Fruit fly (Drosophila melanogaster): ENCODE data around the gene CG7201.

CG7201 gene

DNA sequence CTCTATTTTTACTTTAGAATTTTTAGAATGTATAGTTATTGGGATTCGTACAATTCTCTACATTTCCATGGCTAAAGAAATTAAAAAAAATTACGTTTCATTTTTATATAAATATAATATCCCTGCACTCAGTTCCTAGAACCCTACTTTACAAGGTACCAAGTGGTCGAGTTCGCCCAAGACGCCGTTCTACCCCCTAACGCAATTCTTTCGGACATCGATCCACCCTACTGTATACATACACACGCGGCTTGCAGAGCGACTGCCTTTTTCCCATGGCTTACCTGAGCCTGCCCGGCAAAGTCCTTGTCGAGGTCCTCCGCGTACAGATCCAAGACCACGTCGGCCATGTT lies 19.6 kb upstream of the CG7201 start (continued):
- TF ChIP-seq CG17328 (GFP tag; IDR thresholded peaks at IDR 0.05) (no peak), dmrt11E (tag; optimal IDR thresholded peaks at IDR 0.05) (no peak), HLH54F (GFP tag; optimal IDR thresholded peaks at IDR 0.05) (no peak), danr (GFP tag; IDR thresholded peaks at IDR 0.05) (no peak), CG11723 (GFP tag; optimal IDR thresholded peaks at IDR 0.05) (no peak), slp2 (GFP tag; optimal IDR thresholded peaks at IDR 0.05) (no peak), crol (GFP tag; IDR thresholded peaks at IDR 0.05) (no peak), Oaz (GFP tag; IDR thresholded peaks at IDR 0.05) (no peak), ci (GFP tag; IDR thresholded peaks at IDR 0.05) (peak; percentile 34; the same call in 2 of the 3 replicates), CG15479 (GFP tag; optimal IDR thresholded peaks at IDR 0.05) (no peak), CG3847 (GFP tag; IDR thresholded peaks at IDR 0.05) (no peak), Kr (GFP tag; optimal IDR thresholded peaks at IDR 0.05) (no peak), CG10147 (GFP tag; optimal IDR thresholded peaks at IDR 0.05) (no peak), pan (optimal IDR thresholded peaks at IDR 0.05) (no peak), pan (GFP tag; optimal IDR thresholded peaks at IDR 0.05 in 1 of 2, IDR thresholded peaks at IDR 0.05 in 1 of 2) (no peak), bowl (GFP tag; IDR thresholded peaks at IDR 0.05) (no peak), HmgZ (tag; optimal IDR thresholded peaks at IDR 0.05) (no peak), gcm2 (GFP tag; optimal IDR thresholded peaks at IDR 0.05) (no peak), CG7745 (tag; optimal IDR thresholded peaks at IDR 0.05) (no peak), kni (GFP tag; optimal IDR thresholded peaks at IDR 0.05) (no peak), scrt (GFP tag; optimal IDR thresholded peaks at IDR 0.05) (no peak), CG3281 (GFP tag; optimal IDR thresholded peaks at IDR 0.05) (peak; percentile 34), CG15696 (tag; optimal IDR thresholded peaks at IDR 0.05) (no peak), CG10274 (GFP tag; optimal IDR thresholded peaks at IDR 0.05) (no peak), CG13424 (tag; optimal IDR thresholded peaks at IDR 0.05) (peak; percentile 17), Rfx (GFP tag; IDR thresholded peaks at IDR 0.05) (peak; percentile 45; the same call in 1 of the 2 replicates), NC2β (GFP tag; optimal IDR thresholded peaks at IDR 0.05) (no peak), tgo (GFP tag; IDR thresholded peaks at IDR 0.05) (peak; percentile 46; the same call in 2 of the 3 replicates), maf-S (GFP tag; optimal IDR thresholded peaks at IDR 0.05) (no peak), CG7786 (GFP tag; optimal IDR thresholded peaks at IDR 0.05) (no peak), CG6175 (GFP tag; IDR thresholded peaks at IDR 0.05) (no peak), CG10366 (GFP tag; IDR thresholded peaks at IDR 0.05) (peak; percentile 15; the same call in 1 of the 2 replicates), CG7357 (GFP tag; IDR thresholded peaks at IDR 0.05) (no peak), sr (GFP tag; IDR thresholded peaks at IDR 0.05) (no peak), so (GFP tag; IDR thresholded peaks at IDR 0.05) (no peak), Med (GFP tag) (peak; percentile 85), bbx (GFP tag; IDR thresholded peaks at IDR 0.05; ENCODE audit: partially characterized antibody) (no peak), CG3995 (GFP tag; optimal IDR thresholded peaks at IDR 0.05) (no peak), dm (GFP tag; optimal IDR thresholded peaks at IDR 0.05) (peak; percentile 45), nom (GFP tag; optimal IDR thresholded peaks at IDR 0.05) (no peak), al (GFP tag; IDR thresholded peaks at IDR 0.05) (0 out of 2 replicates have a peak, but pooled peaks have one; percentile 4), odd (GFP tag; optimal IDR thresholded peaks at IDR 0.05) (no peak), psq (GFP tag; optimal IDR thresholded peaks at IDR 0.05) (no peak), Sox102F (GFP tag; optimal IDR thresholded peaks at IDR 0.05) (no peak), sd (tag; optimal IDR thresholded peaks at IDR 0.05) (no peak), CG5953 (GFP tag; IDR thresholded peaks at IDR 0.05) (no peak), org-1 (GFP tag; optimal IDR thresholded peaks at IDR 0.05) (no peak), Dip3 (GFP tag; optimal IDR thresholded peaks at IDR 0.05) (no peak), ara (GFP tag; IDR thresholded peaks at IDR 0.05) (no peak), CG12391 (tag; optimal IDR thresholded peaks at IDR 0.05) (no peak), az2 (GFP tag; optimal IDR thresholded peaks at IDR 0.05) (peak; percentile 16), CG33557 (GFP tag; optimal IDR thresholded peaks at IDR 0.05) (no peak), Hmr (GFP tag; optimal IDR thresholded peaks at IDR 0.05) (no peak)

Data from whole organism, embryonic.